Worm (Caenorhabditis elegans) whole organism, L4 larva: ENCODE measurements around the gene dyf-6.

Source experiments
- F10B5.3 ChIP-seq: sonication (generic microtip); optimal IDR thresholded peaks from 2 replicates; lab custom pipeline; 2016; ENCODE audit warnings: mild to moderate bottlenecking, missing genetic modification characterization, missing compliant biosample characterization
- F44E2.7 ChIP-seq: fragments of 200-800 bp; sonication (Bioruptor generic); IDR thresholded peaks from 2 replicates; pipeline ENCODE4 v2.1.2; 2022; ENCODE audit warnings: missing genetic modification characterization, missing compliant biosample characterization
- Y105C5A.15 ChIP-seq: fragments of 200-800 bp; sonication (Bioruptor generic); IDR thresholded peaks from 2 replicates; pipeline ENCODE4 v1.3.6; 2022; ENCODE audit warnings: missing genetic modification characterization, missing compliant biosample characterization
- Y48G9A.11 ChIP-seq: fragments of 200-800 bp; sonication (Bioruptor generic); IDR thresholded peaks from 2 replicates; pipeline ENCODE4 v1.3.6; 2022; ENCODE audit warnings: missing genetic modification reagents, missing genetic modification characterization, missing compliant biosample characterization
- Y5F2A.4 ChIP-seq: fragments of 200-800 bp; sonication (Bioruptor generic); optimal IDR thresholded peaks from 2 replicates; lab custom pipeline; 2018; ENCODE audit warnings: mild to moderate bottlenecking, missing genetic modification characterization, missing compliant biosample characterization
- Y75B8A.6 ChIP-seq: fragments of 200-800 bp; sonication (Bioruptor generic); IDR thresholded peaks from 2 replicates; pipeline ENCODE4 v1.3.6; 2022; ENCODE audit warnings: missing genetic modification reagents, missing genetic modification characterization, missing compliant biosample characterization
- attf-4 ChIP-seq: sonication (generic microtip); optimal IDR thresholded peaks from 3 replicates; lab custom pipeline; 2017; ENCODE audit warnings: missing biosample characterization, missing genetic modification characterization
- ceh-62 ChIP-seq: sonication (generic microtip); optimal IDR thresholded peaks from 2 replicates; lab custom pipeline; 2017; ENCODE audit warnings: missing biosample characterization, missing genetic modification characterization
- cey-2 ChIP-seq: sonication (generic microtip); optimal IDR thresholded peaks from 3 replicates; lab custom pipeline; 2017; ENCODE audit warnings: missing genetic modification characterization, mild to moderate bottlenecking, missing compliant biosample characterization, antibody characterized with exemption, borderline replicate concordance; ENCODE audit not compliant: insufficient read depth
- daf-16 ChIP-seq, 3 experiments: sonication (generic microtip); optimal IDR thresholded peaks; 2 replicates each; lab custom pipeline; 2016 to 2017; ENCODE audit warnings: missing genetic modification characterization in 3 of 3, missing genetic modification reagents in 3 of 3, mild to moderate bottlenecking in 2 of 3, missing compliant biosample characterization in 2 of 3, missing biosample characterization in 1 of 3, moderate library complexity in 1 of 3
- daf-8 ChIP-seq: fragments of 200-800 bp; sonication (Bioruptor generic); IDR thresholded peaks from 2 replicates; pipeline ENCODE4 v1.3.6; 2022; ENCODE audit warnings: missing genetic modification characterization, missing compliant biosample characterization
- dmd-6 ChIP-seq: fragments of 200-800 bp; sonication (Bioruptor generic); IDR thresholded peaks from 2 replicates; pipeline ENCODE4 v1.3.6; 2022; ENCODE audit warnings: missing genetic modification reagents, missing genetic modification characterization, missing compliant biosample characterization
- dmd-9 ChIP-seq: fragments of 200-800 bp; sonication (Bioruptor generic); IDR thresholded peaks from 2 replicates; pipeline ENCODE4 v1.3.6; 2022; ENCODE audit warnings: missing genetic modification reagents, missing genetic modification characterization, missing compliant biosample characterization
- egl-43 ChIP-seq: fragments of 200-800 bp; sonication (Bioruptor generic); IDR thresholded peaks from 2 replicates; pipeline ENCODE4 v1.3.6; 2022; ENCODE audit warnings: missing genetic modification reagents, missing genetic modification characterization, missing compliant biosample characterization
- fkh-10 ChIP-seq: fragments of 150-350 bp; optimal IDR thresholded peaks from 2 replicates; lab custom pipeline; 2014; ENCODE audit warnings: missing biosample characterization, missing genetic modification reagents, missing genetic modification characterization
- hlh-11 ChIP-seq: fragments of 200-800 bp; sonication (Bioruptor generic); optimal IDR thresholded peaks from 2 replicates; lab custom pipeline; 2018; ENCODE audit warnings: mild to moderate bottlenecking, missing genetic modification characterization, missing compliant biosample characterization
- hlh-30 ChIP-seq: sonication (generic microtip); optimal IDR thresholded peaks from 2 replicates; lab custom pipeline; 2017; ENCODE audit warnings: antibody characterized with exemption, mild to moderate bottlenecking, missing genetic modification characterization, missing compliant biosample characterization; ENCODE audit not compliant: insufficient read depth
- hmg-1.1 ChIP-seq: fragments of 200-800 bp; sonication (Bioruptor generic); IDR thresholded peaks from 2 replicates; pipeline ENCODE4 v1.3.6; 2022; ENCODE audit warnings: missing genetic modification reagents, missing genetic modification characterization, missing compliant biosample characterization
- jun-1 ChIP-seq: fragments of 150-350 bp; optimal IDR thresholded peaks from 2 replicates; lab custom pipeline; 2014; ENCODE audit warnings: missing biosample characterization, missing genetic modification reagents, missing genetic modification characterization
- lin-13 ChIP-seq: fragments of 150-350 bp; optimal IDR thresholded peaks from 2 replicates; lab custom pipeline; 2014; ENCODE audit warnings: missing biosample characterization, missing genetic modification reagents, missing genetic modification characterization
- lsy-2 ChIP-seq, 2 experiments: fragments of 150-350 bp in 1 of 2; sonication (generic microtip) in 1 of 2; optimal IDR thresholded peaks; 2 replicates each; lab custom pipeline; 2014 to 2017; ENCODE audit warnings: missing biosample characterization in 2 of 2, missing genetic modification characterization in 2 of 2
- nhr-11 ChIP-seq: fragments of 150-350 bp; optimal IDR thresholded peaks from 2 replicates; lab custom pipeline; 2014; ENCODE audit warnings: missing biosample characterization, missing genetic modification characterization
- nhr-28 ChIP-seq: fragments of 150-350 bp; optimal IDR thresholded peaks from 2 replicates; lab custom pipeline; 2014; ENCODE audit warnings: missing biosample characterization, missing genetic modification characterization
- nhr-41 ChIP-seq: fragments of 200-800 bp; sonication (Bioruptor generic); IDR thresholded peaks from 2 replicates; pipeline ENCODE4 v1.3.6; 2022; ENCODE audit warnings: missing genetic modification reagents, missing genetic modification characterization, missing compliant biosample characterization
- nhr-48 ChIP-seq: sonication (generic microtip); optimal IDR thresholded peaks from 2 replicates; lab custom pipeline; 2016; ENCODE audit warnings: mild to moderate bottlenecking, missing genetic modification characterization, missing compliant biosample characterization
- nhr-6 ChIP-seq: fragments of 150-350 bp; optimal IDR thresholded peaks from 2 replicates; lab custom pipeline; 2014; ENCODE audit warnings: missing biosample characterization, missing genetic modification characterization
- nhr-77 ChIP-seq: fragments of 150-350 bp; optimal IDR thresholded peaks from 2 replicates; lab custom pipeline; 2014; ENCODE audit warnings: missing biosample characterization, missing genetic modification characterization
- saeg-2 ChIP-seq: fragments of 200-800 bp; sonication (Bioruptor generic); IDR thresholded peaks from 2 replicates; pipeline ENCODE4 v1.3.6; 2022; ENCODE audit warnings: missing genetic modification reagents, missing genetic modification characterization, missing compliant biosample characterization
- skn-1 ChIP-seq: fragments of 150-350 bp; optimal IDR thresholded peaks from 2 replicates; lab custom pipeline; 2014; ENCODE audit warnings: missing biosample characterization, missing genetic modification characterization
- snpc-4 ChIP-seq: fragments of 150-350 bp; optimal IDR thresholded peaks from 2 replicates; lab custom pipeline; 2014; ENCODE audit warnings: missing biosample characterization, missing genetic modification characterization
- spr-1 ChIP-seq: sonication (generic microtip); optimal IDR thresholded peaks from 2 replicates; lab custom pipeline; 2016; ENCODE audit warnings: mild to moderate bottlenecking, missing genetic modification characterization, missing compliant biosample characterization
- spr-3 ChIP-seq: fragments of 200-800 bp; sonication (Bioruptor generic); optimal IDR thresholded peaks from 2 replicates; lab custom pipeline; 2018; ENCODE audit warnings: mild to moderate bottlenecking, missing genetic modification characterization, missing compliant biosample characterization
- unc-130 ChIP-seq: sonication (generic microtip); optimal IDR thresholded peaks from 2 replicates; lab custom pipeline; 2016; ENCODE audit warnings: missing genetic modification reagents, missing genetic modification characterization, missing compliant biosample characterization
- unc-62 ChIP-seq, 3 experiments: fragments of 150-350 bp in 1 of 3; sonication (generic microtip); optimal IDR thresholded peaks in 2 of 3; peaks in 1 of 3; 1 replicate in 1 of 3; 2 replicates in 2 of 3; lab custom pipeline; 2014 to 2017; ENCODE audit warnings: missing biosample characterization in 3 of 3, missing genetic modification characterization in 3 of 3, missing genetic modification reagents in 3 of 3, missing genotype in 1 of 3
- vab-7 ChIP-seq: fragments of 200-800 bp; sonication (Bioruptor generic); IDR thresholded peaks from 2 replicates; pipeline ENCODE4 v1.3.6; 2022; ENCODE audit warnings: missing genetic modification reagents, missing genetic modification characterization, missing compliant biosample characterization
- zag-1 ChIP-seq: fragments of 150-350 bp; optimal IDR thresholded peaks from 2 replicates; lab custom pipeline; 2014; ENCODE audit warnings: missing biosample characterization, missing genetic modification characterization
- zip-11 ChIP-seq: fragments of 200-800 bp; sonication (Bioruptor generic); IDR thresholded peaks from 2 replicates; pipeline ENCODE4 v1.3.6; 2022; ENCODE audit warnings: missing genetic modification characterization, missing compliant biosample characterization

dyf-6 gene

DNA sequence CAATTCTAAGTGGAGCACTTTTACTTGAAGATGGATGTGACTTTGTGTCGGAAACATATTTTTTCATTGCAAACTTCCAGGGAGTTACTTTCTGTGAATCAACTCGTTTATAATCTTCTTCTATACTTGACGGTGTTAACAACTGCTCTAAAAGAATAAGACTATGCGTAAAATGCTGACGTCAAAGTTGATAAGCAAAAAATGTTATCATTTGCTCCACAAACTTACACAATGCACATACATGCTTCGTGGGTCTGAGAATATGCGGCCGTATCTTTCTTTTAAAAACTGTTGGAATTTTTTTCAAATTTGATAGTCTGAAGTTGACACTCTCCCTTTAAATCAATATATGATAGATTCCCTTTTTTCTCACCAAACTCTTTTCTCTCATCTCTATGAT, 8.9 kb upstream of the dyf-6 start (continued):
- TF ChIP-seq nhr-6, result no peak
- no peak for TF ChIP-seq unc-130 (GFP tag; lab: Kevin White, UChicago)
- TF ChIP-seq skn-1 (tag; lab: Kevin White, UChicago), result no peak
- no peak for TF ChIP-seq egl-43 (GFP tag; lab: Robert Waterston, UW)
- TF ChIP-seq nhr-77 (tag; lab: Kevin White, UChicago), result no peak
- no peak for TF ChIP-seq daf-16 (GFP tag; optimal IDR thresholded peaks at IDR 0.05; lab: Kevin White, UChicago)
- TF ChIP-seq daf-16 (tag; optimal IDR thresholded peaks at IDR 0.05; lab: Kevin White, UChicago), result peak; percentile 3
- TF ChIP-seq unc-62 (GFP tag; optimal IDR thresholded peaks at IDR 0.05 in 1 of 2; lab: Kevin White, UChicago), result no peak
- TF ChIP-seq unc-62 (tag; optimal IDR thresholded peaks at IDR 0.05; lab: Kevin White, UChicago), result no peak
- TF ChIP-seq Y48G9A.11 (GFP tag; lab: Robert Waterston, UW), result no peak
- no peak for TF ChIP-seq daf-8 (GFP tag; lab: Robert Waterston, UW)
- no peak for TF ChIP-seq zag-1 (tag; lab: Kevin White, UChicago)
- TF ChIP-seq saeg-2 (GFP tag; lab: Robert Waterston, UW), result no peak
- TF ChIP-seq jun-1 (tag; lab: Kevin White, UChicago), result no peak
- TF ChIP-seq Y5F2A.4 (GFP tag; lab: Kevin White, UChicago), result no peak
- TF ChIP-seq vab-7 (GFP tag; lab: Robert Waterston, UW), result no peak
- TF ChIP-seq snpc-4 (tag; lab: Kevin White, UChicago), result no peak
- no peak for TF ChIP-seq cey-2 (tag; lab: Kevin White, UChicago)

DNA sequence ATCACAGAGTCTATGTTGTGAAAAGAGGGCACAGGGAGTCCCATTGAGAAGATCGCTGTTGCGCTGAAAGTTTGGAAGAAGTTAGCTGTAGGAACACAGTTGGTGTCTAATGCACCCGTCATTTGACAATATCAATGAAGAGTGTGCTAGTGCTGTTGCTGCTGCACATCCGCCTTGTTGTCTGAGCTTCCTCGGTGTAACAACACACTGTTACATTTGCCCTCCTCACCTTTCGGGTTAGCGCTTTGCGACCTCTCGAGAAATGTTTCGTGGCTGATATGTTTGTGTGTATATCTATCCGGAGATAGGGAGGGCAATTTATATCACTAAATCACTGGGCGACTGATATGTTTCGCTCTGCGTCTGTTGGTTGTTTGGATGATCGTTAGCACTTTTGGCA, 7.9 kb upstream of the dyf-6 start:
- TF ChIP-seq spr-3 (GFP tag; lab: Kevin White, UChicago), result no peak
- peak; percentile 41 for TF ChIP-seq nhr-28 (tag; lab: Kevin White, UChicago)
- no peak for TF ChIP-seq dmd-9 (GFP tag; lab: Robert Waterston, UW)
- TF ChIP-seq lin-13, result no peak
- TF ChIP-seq dmd-6 (GFP tag; lab: Robert Waterston, UW), result peak; percentile 48
- TF ChIP-seq nhr-41 (GFP tag; lab: Robert Waterston, UW), result peak; percentile 12; the same call in 1 of the 2 replicates
- TF ChIP-seq F44E2.7 (GFP tag; lab: Robert Waterston, UW), result no peak
- no peak for TF ChIP-seq attf-4 (tag; lab: Kevin White, UChicago)
- TF ChIP-seq fkh-10 (GFP tag; lab: Kevin White, UChicago), result no peak
- peak; percentile 65 for TF ChIP-seq nhr-11 (tag; lab: Kevin White, UChicago)
- TF ChIP-seq hlh-11, result peak; percentile 72
- peak in 1 of 2 experiments; percentile 3 for TF ChIP-seq lsy-2 (tag; optimal IDR thresholded peaks at IDR 0.05; lab: Kevin White, UChicago)
- TF ChIP-seq hlh-30 (tag; lab: Kevin White, UChicago), result peak; percentile 12
- TF ChIP-seq daf-16 (GFP tag; optimal IDR thresholded peaks at IDR 0.05; lab: Kevin White, UChicago), result peak in 1 of 2 experiments; percentile 93
- peak; percentile 4 for TF ChIP-seq daf-16 (tag; optimal IDR thresholded peaks at IDR 0.05; lab: Kevin White, UChicago)
- no peak for TF ChIP-seq nhr-77 (tag; lab: Kevin White, UChicago)
- no peak for TF ChIP-seq Y75B8A.6
- peak; percentile 20 for TF ChIP-seq nhr-48
- TF ChIP-seq zip-11 (GFP tag; lab: Robert Waterston, UW), result no peak
- 0 out of 2 replicates have a peak, but pooled peaks have one; percentile 40 for TF ChIP-seq hmg-1.1
- TF ChIP-seq, all 104 proteins: peak for 10

DNA sequence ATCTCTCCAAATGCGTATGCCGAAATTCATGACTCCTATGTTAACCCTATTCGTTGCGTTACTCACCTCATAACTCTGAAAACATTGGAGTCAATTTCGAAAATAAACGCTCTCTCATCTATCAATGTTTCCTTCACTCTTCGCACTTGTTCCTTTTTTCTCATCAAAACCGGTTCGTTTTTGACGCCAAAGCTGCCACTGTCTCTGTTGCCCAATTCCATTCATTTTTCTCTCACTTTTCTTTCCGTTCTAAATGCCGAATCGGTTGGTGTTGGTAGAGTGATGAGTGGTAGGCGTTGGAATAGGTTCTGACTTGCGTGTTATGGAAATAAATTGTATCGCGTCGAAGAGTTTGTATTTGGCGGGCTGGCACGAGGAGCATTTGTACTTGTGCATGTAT, 7.1 kb upstream of the dyf-6 start:
- TF ChIP-seq F10B5.3 (tag; lab: Kevin White, UChicago), result no peak
- TF ChIP-seq Y105C5A.15 (GFP tag; lab: Robert Waterston, UW), result no peak
- TF ChIP-seq hmg-1.1, result 0 out of 2 replicates have a peak, but pooled peaks have one; percentile 17
- TF ChIP-seq zip-11 (GFP tag; lab: Robert Waterston, UW), result no peak
- no peak for TF ChIP-seq ceh-62
- TF ChIP-seq spr-1 (tag; lab: Kevin White, UChicago), result no peak
- peak in 1 of 2 experiments; percentile 89 for TF ChIP-seq unc-62 (GFP tag; optimal IDR thresholded peaks at IDR 0.05 in 1 of 2; lab: Kevin White, UChicago)
- no peak for TF ChIP-seq unc-62 (tag; optimal IDR thresholded peaks at IDR 0.05; lab: Kevin White, UChicago)
